Fruit fly (Drosophila melanogaster) whole organism, adult: ENCODE measurements around the gene CG43773.

ENCODE experiments used
- CG11617 ChIP-seq: fragments of 200-800 bp; sonication (Bioruptor generic); optimal IDR thresholded peaks from 2 replicates; lab custom pipeline; 2017; ENCODE audit warnings: mild to moderate bottlenecking, missing biosample characterization, missing genetic modification reagents, missing genetic modification characterization
- CG12768 ChIP-seq: fragments of 200-800 bp; sonication (Bioruptor generic); optimal IDR thresholded peaks from 2 replicates; lab custom pipeline; 2017; ENCODE audit warnings: missing biosample characterization, missing genetic modification characterization, mild to moderate bottlenecking, moderate library complexity, missing genetic modification reagents
- CG14711 ChIP-seq: fragments of 200-800 bp; sonication (Bioruptor generic); optimal IDR thresholded peaks from 2 replicates; lab custom pipeline; 2018; ENCODE audit warnings: missing biosample characterization, mild to moderate bottlenecking, missing genetic modification characterization, moderate library complexity
- CG1620 ChIP-seq: fragments of 200-800 bp; sonication (Bioruptor generic); optimal IDR thresholded peaks from 2 replicates; lab custom pipeline; 2016; ENCODE audit warnings: missing biosample characterization, missing genetic modification characterization
- CG33017 ChIP-seq: fragments of 200-800 bp; sonication (Bioruptor generic); optimal IDR thresholded peaks from 2 replicates; lab custom pipeline; 2018; ENCODE audit warnings: missing biosample characterization, mild to moderate bottlenecking, missing genetic modification characterization, moderate library complexity
- CG5204 ChIP-seq: fragments of 200-800 bp; sonication (Bioruptor generic); optimal IDR thresholded peaks from 2 replicates; lab custom pipeline; 2016; ENCODE audit warnings: missing biosample characterization, missing genetic modification characterization
- CG7045 ChIP-seq: fragments of 200-800 bp; sonication (Bioruptor generic); optimal IDR thresholded peaks from 2 replicates; lab custom pipeline; 2017; ENCODE audit warnings: missing biosample characterization, mild to moderate bottlenecking, missing genetic modification characterization
- CG7101 ChIP-seq: fragments of 200-800 bp; sonication (Bioruptor generic); optimal IDR thresholded peaks from 2 replicates; lab custom pipeline; 2018; ENCODE audit warnings: missing biosample characterization, mild to moderate bottlenecking, missing genetic modification characterization, moderate library complexity
- Clk ChIP-seq: fragments of 200-800 bp; sonication (Bioruptor generic); optimal IDR thresholded peaks from 2 replicates; lab custom pipeline; 2017; ENCODE audit warnings: missing biosample characterization, missing genetic modification characterization
- Crg-1 ChIP-seq: fragments of 200-800 bp; sonication (Bioruptor generic); optimal IDR thresholded peaks from 2 replicates; lab custom pipeline; 2016; ENCODE audit warnings: missing biosample characterization, missing genetic modification characterization
- Hr96 ChIP-seq: fragments of 200-800 bp; sonication (Bioruptor generic); optimal IDR thresholded peaks from 2 replicates; lab custom pipeline; 2016; ENCODE audit warnings: missing biosample characterization, missing genetic modification characterization
- Mnt ChIP-seq: fragments of 200-800 bp; sonication (Bioruptor generic); optimal IDR thresholded peaks from 2 replicates; lab custom pipeline; 2016; ENCODE audit warnings: missing biosample characterization, mild to moderate bottlenecking, missing genetic modification characterization
- bab1 ChIP-seq: fragments of 200-800 bp; sonication (Bioruptor generic); optimal IDR thresholded peaks from 3 replicates; lab custom pipeline; 2019; ENCODE audit warnings: missing biosample characterization, mild to moderate bottlenecking, missing genetic modification characterization, moderate library complexity
- cic ChIP-seq: fragments of 200-800 bp; sonication (Bioruptor generic); optimal IDR thresholded peaks from 2 replicates; lab custom pipeline; 2017; ENCODE audit warnings: missing biosample characterization, mild to moderate bottlenecking, missing genetic modification characterization, moderate library complexity
- cnc ChIP-seq, 2 experiments: fragments of >200 bp; optimal IDR thresholded peaks; 2 replicates each; lab custom pipeline; 2017
- kay ChIP-seq: fragments of 200-800 bp; sonication (Bioruptor generic); peaks from one replicate; lab custom pipeline; 2016; ENCODE audit warnings: missing biosample characterization, missing genetic modification characterization, borderline replicate concordance
- ovo ChIP-seq: fragments of 200-800 bp; sonication (Bioruptor generic); optimal IDR thresholded peaks from 2 replicates; lab custom pipeline; 2016; ENCODE audit warnings: missing biosample characterization, missing genetic modification characterization
- pad ChIP-seq: fragments of 200-800 bp; sonication (Bioruptor generic); optimal IDR thresholded peaks from 3 replicates; lab custom pipeline; 2017; ENCODE audit warnings: missing biosample characterization, missing genetic modification characterization, mild to moderate bottlenecking, moderate library complexity, missing genetic modification reagents
- tj ChIP-seq: fragments of 200-800 bp; sonication (Bioruptor generic); optimal IDR thresholded peaks from 3 replicates; lab custom pipeline; 2017; ENCODE audit warnings: missing biosample characterization, mild to moderate bottlenecking, missing genetic modification characterization, moderate library complexity
- toe ChIP-seq: fragments of 200-800 bp; sonication (Bioruptor generic); optimal IDR thresholded peaks from 2 replicates; lab custom pipeline; 2016; ENCODE audit warnings: missing biosample characterization, missing genetic modification characterization

Gene CG43773

DNA sequence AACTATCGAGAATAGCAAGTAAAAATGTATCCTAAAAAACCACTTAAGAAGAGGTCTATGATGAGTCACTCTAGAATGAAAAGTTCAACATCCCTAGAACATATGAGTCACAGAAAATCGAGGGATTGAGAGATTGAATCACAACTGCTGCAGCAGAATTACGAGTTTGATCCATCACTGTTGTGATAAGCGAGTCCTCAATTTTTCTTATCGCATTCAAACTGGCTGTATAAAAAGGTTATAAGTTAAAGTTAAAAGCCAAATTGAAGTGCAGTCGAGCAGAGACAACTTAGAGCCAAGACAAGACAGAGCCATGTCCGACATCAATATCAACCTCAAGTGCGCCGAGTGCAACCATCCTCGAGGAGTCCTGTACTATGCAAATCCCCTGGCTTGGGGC, at the start of gene CG43773:
Gene CG43773, plus strand, starts transcription at position 301 of the 400 bp plus-strand sequence.
- TF ChIP-seq CG14711 (tag; lab: Kevin White, UChicago) = no peak
- TF ChIP-seq tj (GFP tag; lab: Kevin White, UChicago) = no peak
- no peak for TF ChIP-seq CG11617 (GFP tag; lab: Kevin White, UChicago)
- TF ChIP-seq toe (GFP tag; lab: Kevin White, UChicago) = no peak
- TF ChIP-seq pad (GFP tag; lab: Kevin White, UChicago) = no peak

dm6 chr2L:3968325-3968724, 39.2 kb upstream of the CG43773 start:
- no peak for TF ChIP-seq pad (GFP tag; lab: Kevin White, UChicago)
- no peak for TF ChIP-seq Crg-1 (GFP tag; lab: Kevin White, UChicago)
- TF ChIP-seq kay (GFP tag; lab: Kevin White, UChicago) = no peak
- TF ChIP-seq cic (GFP tag; lab: Kevin White, UChicago) = no peak
- no peak for TF ChIP-seq Hr96
- TF ChIP-seq CG7101 (tag; lab: Kevin White, UChicago) = no peak
- no peak for TF ChIP-seq cnc (optimal IDR thresholded peaks at IDR 0.05; lab: Kevin White, UChicago)
- no peak for TF ChIP-seq toe (GFP tag; lab: Kevin White, UChicago)
- no peak for TF ChIP-seq CG33017 (tag; lab: Kevin White, UChicago)
- TF ChIP-seq CG11617 (GFP tag; lab: Kevin White, UChicago) = no peak

dm6 chr2L:3991638-3992037, 15.9 kb upstream of the CG43773 start, which contains the start of gene fred:
Gene fred, minus strand, starts transcription at chr2L:3991713.
- no peak for TF ChIP-seq CG1620
- no peak for TF ChIP-seq cnc (optimal IDR thresholded peaks at IDR 0.05; lab: Kevin White, UChicago)
- TF ChIP-seq tj (GFP tag; lab: Kevin White, UChicago) = no peak
- TF ChIP-seq kay (GFP tag; lab: Kevin White, UChicago) = no peak
- TF ChIP-seq Clk (GFP tag; lab: Kevin White, UChicago) = no peak
- no peak for TF ChIP-seq CG7045 (GFP tag; lab: Kevin White, UChicago)
- TF ChIP-seq cic (GFP tag; lab: Kevin White, UChicago) = no peak

DNA sequence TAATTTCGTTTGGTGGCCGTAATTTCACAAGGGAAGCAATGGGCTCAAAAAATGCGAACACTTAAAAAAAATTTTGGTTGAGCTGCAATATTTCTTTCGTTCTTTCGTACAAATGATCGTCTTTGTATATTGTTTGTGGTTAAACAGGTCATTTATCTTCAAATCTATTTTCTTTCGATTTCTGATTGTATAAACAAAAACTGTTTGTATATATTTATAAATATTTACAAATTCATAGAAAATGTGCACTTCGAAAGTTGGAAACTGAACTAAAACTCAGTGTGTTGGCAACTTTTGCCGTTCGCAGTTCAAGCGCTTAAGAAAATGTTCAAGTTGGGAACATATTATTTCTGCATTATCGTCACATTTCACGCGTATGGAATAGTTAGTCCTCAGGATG, 7.8 kb upstream of the CG43773 start, which contains the start of gene CG43797:
Gene CG43797, plus strand, starts transcription at position 301 of the 400 bp plus-strand sequence.
- TF ChIP-seq CG1620 = no peak
- no peak for TF ChIP-seq CG14711 (tag; lab: Kevin White, UChicago)
- TF ChIP-seq tj (GFP tag; lab: Kevin White, UChicago) = no peak
- no peak for TF ChIP-seq CG7101 (tag; lab: Kevin White, UChicago)
- no peak for TF ChIP-seq toe (GFP tag; lab: Kevin White, UChicago)
- TF ChIP-seq pad (GFP tag; lab: Kevin White, UChicago) = no peak

- TF ChIP-seq kay (GFP tag; lab: Kevin White, UChicago) (no peak), CG12768 (GFP tag; lab: Kevin White, UChicago) (no peak), CG1620 (no peak), CG7101 (tag; lab: Kevin White, UChicago) (no peak), Hr96 (no peak), CG11617 (GFP tag; lab: Kevin White, UChicago) (no peak), Clk (GFP tag; lab: Kevin White, UChicago) (no peak), pad (GFP tag; lab: Kevin White, UChicago) (no peak), ovo (GFP tag; lab: Kevin White, UChicago) (no peak), bab1 (GFP tag; lab: Kevin White, UChicago) (no peak), Crg-1 (GFP tag; lab: Kevin White, UChicago) (no peak), tj (GFP tag; lab: Kevin White, UChicago) (no peak), cic (GFP tag; lab: Kevin White, UChicago) (no peak), CG7045 (GFP tag; lab: Kevin White, UChicago) (no peak), CG14711 (tag; lab: Kevin White, UChicago) (no peak), CG5204 (no peak), CG33017 (tag; lab: Kevin White, UChicago) (no peak)
These were observed 3.7 kb upstream of the CG43773 start, which contains the start of gene CG34176 for dm6 chr2L:4003780-4004179. Gene CG34176, plus strand, starts transcription at chr2L:4004080.

DNA sequence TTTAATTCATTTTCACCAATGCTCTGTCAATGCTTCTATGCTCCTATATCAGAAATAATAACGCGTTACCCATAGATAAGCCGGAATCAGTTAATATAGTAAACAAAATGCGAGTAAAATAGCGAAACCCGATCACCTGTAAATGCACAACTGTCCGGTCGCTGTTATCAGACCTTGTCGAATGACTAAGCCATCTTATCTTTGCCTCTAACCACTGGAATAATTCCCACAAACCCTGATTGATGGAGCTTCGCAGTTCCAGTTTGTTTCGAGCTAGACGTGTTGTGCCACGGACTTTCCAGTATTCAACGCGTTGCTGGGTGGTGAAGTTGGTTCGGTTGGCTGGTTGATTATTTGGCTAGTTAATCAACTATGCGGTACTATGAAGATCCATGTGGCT, 2.8 kb upstream of the CG43773 start, which contains the start of gene CG15422:
Gene CG15422, plus strand, starts transcription at position 301 of the 400 bp plus-strand sequence.
- no peak for TF ChIP-seq CG5204
- TF ChIP-seq CG7101 (tag; lab: Kevin White, UChicago) = no peak
- TF ChIP-seq CG14711 (tag; lab: Kevin White, UChicago) = no peak
- no peak for TF ChIP-seq Hr96
- no peak for TF ChIP-seq Crg-1 (GFP tag; lab: Kevin White, UChicago)
- TF ChIP-seq Mnt = no peak
- no peak for TF ChIP-seq CG11617 (GFP tag; lab: Kevin White, UChicago)
- no peak for TF ChIP-seq kay (GFP tag; lab: Kevin White, UChicago)
- TF ChIP-seq CG33017 (tag; lab: Kevin White, UChicago) = no peak
- no peak for TF ChIP-seq cic (GFP tag; lab: Kevin White, UChicago)
- TF ChIP-seq tj (GFP tag; lab: Kevin White, UChicago) = no peak
- no peak for TF ChIP-seq toe (GFP tag; lab: Kevin White, UChicago)
- TF ChIP-seq pad (GFP tag; lab: Kevin White, UChicago) = no peak
- TF ChIP-seq CG1620 = no peak

- TF ChIP-seq cnc (optimal IDR thresholded peaks at IDR 0.05; lab: Kevin White, UChicago) (no peak), ovo (GFP tag; lab: Kevin White, UChicago) (no peak), CG1620 (no peak), bab1 (GFP tag; lab: Kevin White, UChicago) (no peak), CG33017 (tag; lab: Kevin White, UChicago) (no peak), Clk (GFP tag; lab: Kevin White, UChicago) (no peak), Hr96 (no peak), Crg-1 (GFP tag; lab: Kevin White, UChicago) (no peak), CG7101 (tag; lab: Kevin White, UChicago) (no peak), cic (GFP tag; lab: Kevin White, UChicago) (no peak), kay (GFP tag; lab: Kevin White, UChicago) (no peak), CG14711 (tag; lab: Kevin White, UChicago) (no peak), toe (GFP tag; lab: Kevin White, UChicago) (no peak), CG7045 (GFP tag; lab: Kevin White, UChicago) (no peak)
These were observed 1.7 kb upstream of the CG43773 start, which contains the start of gene CG15423 for dm6 chr2L:4005741-4006140. Gene CG15423, plus strand, starts transcription at chr2L:4006041.
